Worm (Caenorhabditis elegans): ENCODE data around the gene frl-1.

DNA sequence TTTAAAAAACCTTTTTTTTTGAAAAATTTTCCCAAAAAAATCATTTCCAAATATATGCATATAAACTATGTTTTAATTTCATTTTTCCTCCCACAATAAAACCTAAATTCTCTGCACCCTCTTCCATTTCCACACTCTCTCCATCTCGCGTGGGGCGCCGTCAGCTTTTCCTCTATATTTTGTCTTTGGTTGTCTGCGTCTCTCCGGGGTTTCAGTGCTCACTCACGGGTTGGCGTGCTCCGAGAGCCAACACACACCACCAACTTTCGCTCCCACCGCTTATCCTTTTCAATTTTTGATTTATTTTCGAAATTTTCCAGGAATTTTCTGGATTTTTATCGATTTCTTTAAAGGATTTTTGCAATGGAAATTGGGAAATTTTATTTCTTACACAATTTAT is 34.5 kb upstream of the frl-1 start:
- TF ChIP-seq elt-1 (tag; optimal IDR thresholded peaks at IDR 0.05; ENCODE audit: borderline replicate concordance, insufficient read depth), result no peak
- no peak for TF ChIP-seq lsy-2 (tag; optimal IDR thresholded peaks at IDR 0.05)
- no peak for TF ChIP-seq pha-4 (tag; optimal IDR thresholded peaks at IDR 0.05)
- TF ChIP-seq M03D4.4 (tag; optimal IDR thresholded peaks at IDR 0.05), result no peak
- TF ChIP-seq blmp-1 (tag; optimal IDR thresholded peaks at IDR 0.05), result no peak
- TF ChIP-seq mab-5 (tag; optimal IDR thresholded peaks at IDR 0.05), result no peak
- TF ChIP-seq mep-1 (tag; optimal IDR thresholded peaks at IDR 0.05), result no peak
- TF ChIP-seq unc-62 (GFP tag; optimal IDR thresholded peaks at IDR 0.05), result no peak
- no peak for TF ChIP-seq nhr-76 (tag; optimal IDR thresholded peaks at IDR 0.05)
- TF ChIP-seq flh-1 (GFP tag; optimal IDR thresholded peaks at IDR 0.05), result no peak
- TF ChIP-seq nhr-237 (tag; optimal IDR thresholded peaks at IDR 0.05), result no peak
- TF ChIP-seq snpc-4 (tag; optimal IDR thresholded peaks at IDR 0.05), result no peak

All from whole organism, mixed stage, embryonic.